Worm (Caenorhabditis elegans) whole organism, midembryonic: Measurements from ENCODE around the gene ZC395.4.

Experiments
- cog-1 ChIP-seq: sonication (generic microtip); optimal IDR thresholded peaks from 2 replicates; lab custom pipeline; 2016; ENCODE audit warnings: missing genetic modification characterization, missing compliant biosample characterization
- flt-1 ChIP-seq: fragments of 200-800 bp; sonication (Bioruptor generic); IDR thresholded peaks from 2 replicates; pipeline ENCODE4 v1.3.6; 2022; ENCODE audit warnings: missing genetic modification characterization, missing compliant biosample characterization
- klf-2 ChIP-seq: fragments of 200-800 bp; sonication (Bioruptor generic); conservative IDR thresholded peaks from 2 replicates; pipeline ENCODE4 v1.3.6; 2022; ENCODE audit warnings: missing genetic modification reagents, missing genetic modification characterization, missing compliant biosample characterization
- med-1 ChIP-seq: sonication (generic microtip); optimal IDR thresholded peaks from 2 replicates; lab custom pipeline; 2017; ENCODE audit warnings: missing genetic modification characterization, mild to moderate bottlenecking, missing compliant biosample characterization, antibody characterized with exemption, missing genetic modification reagents; ENCODE audit not compliant: insufficient read depth
- ref-1 ChIP-seq: fragments of 200-800 bp; sonication (Bioruptor generic); conservative IDR thresholded peaks from 2 replicates; pipeline ENCODE4 v1.3.6; 2022; ENCODE audit warnings: missing genetic modification reagents, missing genetic modification characterization, missing compliant biosample characterization
- tab-1 ChIP-seq: fragments of 200-800 bp; sonication (Bioruptor generic); IDR thresholded peaks from 2 replicates; pipeline ENCODE4 v1.3.6; 2022; ENCODE audit warnings: missing genetic modification characterization, missing compliant biosample characterization
- ztf-29 ChIP-seq: fragments of 200-800 bp; sonication (Bioruptor generic); IDR thresholded peaks from 2 replicates; pipeline ENCODE4 v1.3.6; 2022; ENCODE audit warnings: missing genetic modification reagents, missing genetic modification characterization, missing compliant biosample characterization

- TF ChIP-seq ztf-29 (no peak), cog-1 (tag; lab: Kevin White, UChicago) (no peak), med-1 (GFP tag; lab: Kevin White, UChicago) (no peak), flt-1 (no peak), tab-1 (GFP tag; lab: Robert Waterston, UW) (no peak), ref-1 (no peak), klf-2 (GFP tag; lab: Robert Waterston, UW) (no peak)
Measured at ce11 chrIII:5310403-5310802, 40.5 kb downstream of the ZC395.4 start.
